Worm (Caenorhabditis elegans): Measurements from ENCODE around the gene C53A5.16.

C53A5.16 gene

ce11 chrV:14508556-14508955 is 13.9 kb downstream of the C53A5.16 start:
- no peak for TF ChIP-seq fos-1 (tag; optimal IDR thresholded peaks at IDR 0.05)
- TF ChIP-seq lin-15B (tag; optimal IDR thresholded peaks at IDR 0.05): no peak
- TF ChIP-seq unc-62 (GFP tag; optimal IDR thresholded peaks at IDR 0.05): no peak
- TF ChIP-seq mml-1 (tag; optimal IDR thresholded peaks at IDR 0.05): no peak
- no peak for TF ChIP-seq zag-1 (tag; optimal IDR thresholded peaks at IDR 0.05)
- no peak for TF ChIP-seq jun-1 (tag; optimal IDR thresholded peaks at IDR 0.05)
- TF ChIP-seq pha-4 (tag; optimal IDR thresholded peaks at IDR 0.05): no peak
- no peak for TF ChIP-seq nhr-76 (tag; optimal IDR thresholded peaks at IDR 0.05)
- no peak for TF ChIP-seq skn-1 (tag; optimal IDR thresholded peaks at IDR 0.05)
- TF ChIP-seq egl-5 (tag; optimal IDR thresholded peaks at IDR 0.05): no peak
- no peak for TF ChIP-seq ceh-82 (tag; optimal IDR thresholded peaks at IDR 0.05)
- TF ChIP-seq nfya-1 (tag; optimal IDR thresholded peaks at IDR 0.05; ENCODE audit: insufficient read depth): no peak
- no peak for TF ChIP-seq eor-1 (tag; optimal IDR thresholded peaks at IDR 0.05)
- TF ChIP-seq hmg-11 (tag; optimal IDR thresholded peaks at IDR 0.05): no peak
- no peak for TF ChIP-seq unc-39 (tag; optimal IDR thresholded peaks at IDR 0.05)
- TF ChIP-seq ceh-9 (tag; optimal IDR thresholded peaks at IDR 0.05): no peak
- no peak for TF ChIP-seq elt-3 (tag; optimal IDR thresholded peaks at IDR 0.05)
- TF ChIP-seq nhr-25 (tag; optimal IDR thresholded peaks at IDR 0.05): no peak

- TF ChIP-seq ztf-11 (tag; optimal IDR thresholded peaks at IDR 0.05) (no peak), ceh-82 (tag; optimal IDR thresholded peaks at IDR 0.05) (no peak), nhr-67 (tag; optimal IDR thresholded peaks at IDR 0.05) (no peak), elt-2 (tag; optimal IDR thresholded peaks at IDR 0.05) (no peak), hmg-11 (tag; optimal IDR thresholded peaks at IDR 0.05) (no peak), ztf-4 (tag; optimal IDR thresholded peaks at IDR 0.05) (no peak), nfya-1 (tag; optimal IDR thresholded peaks at IDR 0.05; ENCODE audit: insufficient read depth) (no peak), egl-5 (tag; optimal IDR thresholded peaks at IDR 0.05) (no peak), skn-1 (tag; optimal IDR thresholded peaks at IDR 0.05) (no peak), nhr-237 (tag; optimal IDR thresholded peaks at IDR 0.05) (no peak)
Measured at ce11 chrV:14508005-14508521, 14.4 kb downstream of the C53A5.16 start, which contains the start of gene R02D5.1. Gene R02D5.1, plus strand, starts transcription at chrV:14508249.

- peak; percentile 91 for TF ChIP-seq nhr-23 (tag; optimal IDR thresholded peaks at IDR 0.05)
- peak in 1 of 3 experiments; percentile 15 for TF ChIP-seq elt-3 (tag; optimal IDR thresholded peaks at IDR 0.05)
- no peak for TF ChIP-seq nhr-237 (tag; optimal IDR thresholded peaks at IDR 0.05)
- TF ChIP-seq nfya-1 (tag; optimal IDR thresholded peaks at IDR 0.05; ENCODE audit: insufficient read depth): peak; percentile 1
- peak; percentile 70 for TF ChIP-seq nhr-25 (tag; optimal IDR thresholded peaks at IDR 0.05)
- TF ChIP-seq egl-5 (tag; optimal IDR thresholded peaks at IDR 0.05): peak; percentile 59
- TF ChIP-seq lin-39 (tag; optimal IDR thresholded peaks at IDR 0.05): no peak
- TF ChIP-seq elt-1 (tag; optimal IDR thresholded peaks at IDR 0.05): peak; percentile 100
Measured at ce11 chrV:14506713-14507675, 15.4 kb downstream of the C53A5.16 start.

- TF ChIP-seq elt-1 (tag; optimal IDR thresholded peaks at IDR 0.05): peak; percentile 95
- TF ChIP-seq jun-1 (tag; optimal IDR thresholded peaks at IDR 0.05): peak; percentile 46
- TF ChIP-seq ztf-11 (tag; optimal IDR thresholded peaks at IDR 0.05): no peak
- no peak for TF ChIP-seq mml-1 (tag; optimal IDR thresholded peaks at IDR 0.05)
- peak; percentile 42 for TF ChIP-seq pqm-1 (tag; optimal IDR thresholded peaks at IDR 0.05)
- peak in 2 of 3 experiments; percentile 30 to 93 for TF ChIP-seq elt-3 (tag; optimal IDR thresholded peaks at IDR 0.05)
- TF ChIP-seq nhr-76 (tag; optimal IDR thresholded peaks at IDR 0.05): no peak
- peak; percentile 84 for TF ChIP-seq elt-2 (tag; optimal IDR thresholded peaks at IDR 0.05)
- TF ChIP-seq hmg-11 (tag; optimal IDR thresholded peaks at IDR 0.05): no peak
- peak; percentile 2 for TF ChIP-seq egl-27 (tag; optimal IDR thresholded peaks at IDR 0.05)
- TF ChIP-seq pha-4 (tag; optimal IDR thresholded peaks at IDR 0.05): no peak
- TF ChIP-seq nhr-25 (tag; optimal IDR thresholded peaks at IDR 0.05): peak; percentile 65
- peak; percentile 67 for TF ChIP-seq nhr-23 (tag; optimal IDR thresholded peaks at IDR 0.05)
- TF ChIP-seq nhr-12 (tag; optimal IDR thresholded peaks at IDR 0.05): no peak
- no peak for TF ChIP-seq lsy-12 (tag; optimal IDR thresholded peaks at IDR 0.05)
- TF ChIP-seq zag-1 (tag; optimal IDR thresholded peaks at IDR 0.05): no peak
- TF ChIP-seq nhr-43 (tag; optimal IDR thresholded peaks at IDR 0.05; ENCODE audit: poor library complexity, severe bottlenecking): peak; percentile 78
- TF ChIP-seq skn-1 (tag; optimal IDR thresholded peaks at IDR 0.05): no peak
Measured at ce11 chrV:14505745-14506214, 16.6 kb downstream of the C53A5.16 start.

All from whole organism, L3 larva.